Fruit fly (Drosophila melanogaster): ENCODE results near the gene CG15824.
A peak's percentile ranks its signal among the peaks of the same experiment; 100 is the strongest.

The CG15824 gene

DNA sequence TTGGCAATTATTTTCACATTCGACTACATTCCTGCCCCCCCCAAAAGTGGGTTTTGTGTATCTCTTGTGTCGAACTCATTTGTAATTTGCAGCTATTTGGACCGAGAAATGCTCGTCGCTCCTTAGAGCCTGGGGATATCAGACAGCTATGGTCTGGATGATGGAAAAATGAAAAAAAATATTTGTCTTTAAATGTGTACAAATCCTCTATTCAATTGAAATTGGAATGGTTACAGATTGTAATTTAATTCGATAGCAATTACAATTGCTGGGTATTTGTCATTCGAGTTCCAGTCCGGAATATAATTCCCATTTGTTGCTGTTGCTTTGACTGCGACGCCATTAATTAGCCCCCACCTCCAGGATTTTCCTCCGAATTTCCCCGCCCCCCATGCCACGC lies 4.9 kb upstream of the CG15824 start (continued):
- peak; percentile 77 for TF ChIP-seq slbo (GFP tag; IDR thresholded peaks at IDR 0.05)
- peak; percentile 45; the same call in 1 of the 2 replicates for TF ChIP-seq CG10366 (GFP tag; IDR thresholded peaks at IDR 0.05)
- peak; percentile 54 for TF ChIP-seq CG6689 (GFP tag; IDR thresholded peaks at IDR 0.05)
- no peak for TF ChIP-seq Trl (optimal IDR thresholded peaks at IDR 0.05)
- TF ChIP-seq Trl (GFP tag; optimal IDR thresholded peaks at IDR 0.05), result peak; percentile 17
- peak; percentile 70 for TF ChIP-seq Oaz (GFP tag; IDR thresholded peaks at IDR 0.05)
- TF ChIP-seq CG14710 (tag; optimal IDR thresholded peaks at IDR 0.05), result no peak
- TF ChIP-seq CG12219 (GFP tag; optimal IDR thresholded peaks at IDR 0.05), result no peak
- 0 out of 2 replicates have a peak, but pooled peaks have one; percentile 6 for TF ChIP-seq Gsc (GFP tag; IDR thresholded peaks at IDR 0.05)
- peak; percentile 54 for TF ChIP-seq CG7786 (GFP tag; optimal IDR thresholded peaks at IDR 0.05)
- TF ChIP-seq chn (GFP tag; optimal IDR thresholded peaks at IDR 0.05), result peak; percentile 19
- TF ChIP-seq CG4730 (GFP tag; IDR thresholded peaks at IDR 0.05), result peak; percentile 30; the same call in 1 of the 2 replicates
- TF ChIP-seq Ada2b (GFP tag; IDR thresholded peaks at IDR 0.05), result peak; percentile 29; the same call in 1 of the 2 replicates
- TF ChIP-seq tgo (GFP tag; IDR thresholded peaks at IDR 0.05), result peak; percentile 43; the same call in 2 of the 3 replicates
- no peak for TF ChIP-seq CG4854 (GFP tag; optimal IDR thresholded peaks at IDR 0.05)
- TF ChIP-seq Hmr (GFP tag; optimal IDR thresholded peaks at IDR 0.05), result peak; percentile 36
- TF ChIP-seq ATbp (GFP tag; optimal IDR thresholded peaks at IDR 0.05), result peak; percentile 36
- TF ChIP-seq Mes4 (GFP tag; optimal IDR thresholded peaks at IDR 0.05), result no peak
- no peak for TF ChIP-seq CG16813 (GFP tag; IDR thresholded peaks at IDR 0.05; ENCODE audit: partially characterized antibody)
- peak; percentile 38; the same call in 1 of the 2 replicates for TF ChIP-seq E2f1 (GFP tag; IDR thresholded peaks at IDR 0.05)
- no peak; the same call in 2 of the 3 replicates for TF ChIP-seq B-H1 (GFP tag; IDR thresholded peaks at IDR 0.05)
- TF ChIP-seq CG18599 (GFP tag; optimal IDR thresholded peaks at IDR 0.05), result peak; percentile 40
- 0 out of 3 replicates have a peak, but pooled peaks have one; percentile 44 for TF ChIP-seq ken (GFP tag; IDR thresholded peaks at IDR 0.05)
- peak; percentile 21 for TF ChIP-seq CG1529 (GFP tag; optimal IDR thresholded peaks at IDR 0.05)
- no peak for TF ChIP-seq fd3F (GFP tag; optimal IDR thresholded peaks at IDR 0.05)
- TF ChIP-seq E2f2 (GFP tag; IDR thresholded peaks at IDR 0.05), result peak; percentile 35; the same call in 1 of the 2 replicates
- no peak for TF ChIP-seq Sry-δ (GFP tag; optimal IDR thresholded peaks at IDR 0.05)
- TF ChIP-seq chm (GFP tag; IDR thresholded peaks at IDR 0.05), result no peak
- TF ChIP-seq Optix (GFP tag; IDR thresholded peaks at IDR 0.05), result 0 out of 3 replicates have a peak, but pooled peaks have one; percentile 53
- 0 out of 2 replicates have a peak, but pooled peaks have one; percentile 30 for TF ChIP-seq Rx (GFP tag; IDR thresholded peaks at IDR 0.05)
- peak; percentile 11 for TF ChIP-seq CG7556 (GFP tag; optimal IDR thresholded peaks at IDR 0.05)
- 0 out of 3 replicates have a peak, but pooled peaks have one; percentile 19 for TF ChIP-seq CG11695 (GFP tag; IDR thresholded peaks at IDR 0.05)
- peak; percentile 26; the same call in 1 of the 2 replicates for TF ChIP-seq Taf1 (GFP tag; IDR thresholded peaks at IDR 0.05)
- TF ChIP-seq tap (tag; optimal IDR thresholded peaks at IDR 0.05), result no peak
- peak; percentile 60; the same call in 1 of the 2 replicates for TF ChIP-seq esg (GFP tag; conservative IDR thresholded peaks at IDR 0.05)
- TF ChIP-seq Pdp1 (GFP tag; optimal IDR thresholded peaks at IDR 0.05), result no peak
- TF ChIP-seq Usf (GFP tag; optimal IDR thresholded peaks at IDR 0.05), result no peak
- no peak for TF ChIP-seq unpg (GFP tag; optimal IDR thresholded peaks at IDR 0.05)
- TF ChIP-seq dysf (GFP tag; IDR thresholded peaks at IDR 0.05), result peak; percentile 55; the same call in 2 of the 3 replicates
- TF ChIP-seq NfI (GFP tag; optimal IDR thresholded peaks at IDR 0.05), result no peak
- TF ChIP-seq CG9609 (GFP tag; optimal IDR thresholded peaks at IDR 0.05), result peak; percentile 36
- TF ChIP-seq CG3838 (GFP tag; optimal IDR thresholded peaks at IDR 0.05), result no peak
- TF ChIP-seq gsb-n (tag; optimal IDR thresholded peaks at IDR 0.05), result no peak
- no peak for TF ChIP-seq ato (GFP tag; IDR thresholded peaks at IDR 0.05; ENCODE audit: partially characterized antibody)
- peak; percentile 25 for TF ChIP-seq mam (GFP tag; optimal IDR thresholded peaks at IDR 0.05)
- TF ChIP-seq Med (GFP tag), result peak; percentile 63
- TF ChIP-seq CG17829 (tag; optimal IDR thresholded peaks at IDR 0.05), result no peak
- TF ChIP-seq CG30403 (GFP tag; optimal IDR thresholded peaks at IDR 0.05), result peak; percentile 7
- TF ChIP-seq otp (GFP tag; IDR thresholded peaks at IDR 0.05), result peak; percentile 50; the same call in 1 of the 3 replicates
- TF ChIP-seq stc (GFP tag; IDR thresholded peaks at IDR 0.05), result 0 out of 2 replicates have a peak, but pooled peaks have one; percentile 21
- peak; percentile 19 for TF ChIP-seq sd (tag; optimal IDR thresholded peaks at IDR 0.05)
